Worm (Caenorhabditis elegans): Measurements from ENCODE around the gene C33C12.7.

ce11 chrII:2202147-2202546, 26.9 kb upstream of the C33C12.7 start:
- TF ChIP-seq cog-1 (tag; optimal IDR thresholded peaks at IDR 0.05) = no peak
- TF ChIP-seq med-1 (GFP tag; optimal IDR thresholded peaks at IDR 0.05; ENCODE audit: insufficient read depth) = no peak
- no peak for TF ChIP-seq ref-1 (GFP tag; conservative IDR thresholded peaks at IDR 0.05)
- no peak for TF ChIP-seq flt-1 (GFP tag; IDR thresholded peaks at IDR 0.05)
- no peak for TF ChIP-seq ztf-23 (GFP tag; IDR thresholded peaks at IDR 0.05)

Data from whole organism, midembryonic.